Fruit fly (Drosophila melanogaster): Measurements from ENCODE around the gene CG9536.

dm6 chr2L:6426329-6426728, 50.4 kb downstream of the CG9536 start:
- TF ChIP-seq h (optimal IDR thresholded peaks at IDR 0.05) = no peak
- TF ChIP-seq psq (optimal IDR thresholded peaks at IDR 0.05) = no peak
- TF ChIP-seq ttk (optimal IDR thresholded peaks at IDR 0.05) = no peak
- no peak for TF ChIP-seq insv (optimal IDR thresholded peaks at IDR 0.05)
- no peak for TF ChIP-seq Myc (optimal IDR thresholded peaks at IDR 0.05)

All from Kc167 (cell line).